Worm (Caenorhabditis elegans) whole organism, young adult: ENCODE results near the gene str-94.

ENCODE experiments used
- C17E4.6 ChIP-seq: fragments of 200-800 bp; sonication (Bioruptor generic); IDR thresholded peaks from 2 replicates; pipeline ENCODE4 v1.3.6; 2022; ENCODE audit warnings: missing genetic modification reagents, missing genetic modification characterization, missing compliant biosample characterization
- K11D2.4 ChIP-seq: fragments of 200-800 bp; sonication (Bioruptor generic); IDR thresholded peaks from 2 replicates; pipeline ENCODE4 v1.3.6; 2022; ENCODE audit warnings: missing genetic modification reagents, missing genetic modification characterization, missing compliant biosample characterization
- Y53G8AR.9 ChIP-seq: fragments of 200-800 bp; sonication (Bioruptor generic); conservative IDR thresholded peaks from 2 replicates; pipeline ENCODE4 v1.3.6; 2022; ENCODE audit warnings: missing genetic modification reagents, missing genetic modification characterization, missing compliant biosample characterization
- Y67H2A.10 ChIP-seq: fragments of 200-800 bp; sonication (Bioruptor generic); conservative IDR thresholded peaks from 2 replicates; pipeline ENCODE4 v1.3.6; 2022; ENCODE audit warnings: missing genetic modification reagents, missing genetic modification characterization, missing compliant biosample characterization
- ZK185.1 ChIP-seq: sonication (generic microtip); optimal IDR thresholded peaks from 2 replicates; lab custom pipeline; 2016; ENCODE audit warnings: mild to moderate bottlenecking, missing genetic modification characterization, missing compliant biosample characterization; ENCODE audit not compliant: poor library complexity, severe bottlenecking
- aptf-2 ChIP-seq: fragments of 200-800 bp; sonication (Bioruptor generic); conservative IDR thresholded peaks from 2 replicates; pipeline ENCODE4 v1.3.6; 2022; ENCODE audit warnings: missing genetic modification reagents, missing genetic modification characterization, missing compliant biosample characterization
- atf-7 ChIP-seq: sonication (generic microtip); optimal IDR thresholded peaks from 2 replicates; lab custom pipeline; 2017; ENCODE audit warnings: mild to moderate bottlenecking, missing genetic modification characterization, missing compliant biosample characterization
- attf-5 ChIP-seq: fragments of 200-800 bp; sonication (Bioruptor generic); optimal IDR thresholded peaks from 2 replicates; lab custom pipeline; 2018; ENCODE audit warnings: mild to moderate bottlenecking, missing genetic modification characterization, missing compliant biosample characterization
- attf-6 ChIP-seq: fragments of 200-800 bp; sonication (Bioruptor generic); IDR thresholded peaks from 2 replicates; pipeline ENCODE4 v1.3.6; 2022; ENCODE audit warnings: missing genetic modification reagents, missing genetic modification characterization, missing compliant biosample characterization
- bed-2 ChIP-seq: fragments of 200-800 bp; sonication (Bioruptor generic); IDR thresholded peaks from 2 replicates; pipeline ENCODE4 v1.3.6; 2022; ENCODE audit warnings: missing genetic modification reagents, missing genetic modification characterization, missing compliant biosample characterization
- ceh-100 ChIP-seq: fragments of 200-800 bp; sonication (Bioruptor generic); IDR thresholded peaks from 2 replicates; pipeline ENCODE4 v1.3.6; 2022; ENCODE audit warnings: missing genetic modification reagents, missing genetic modification characterization, missing compliant biosample characterization
- ceh-27 ChIP-seq: fragments of 200-800 bp; sonication (Bioruptor generic); optimal IDR thresholded peaks from 2 replicates; lab custom pipeline; 2018; ENCODE audit warnings: mild to moderate bottlenecking, missing genetic modification characterization, moderate library complexity, missing compliant biosample characterization
- ceh-79 ChIP-seq: sonication (generic microtip); optimal IDR thresholded peaks from 2 replicates; lab custom pipeline; 2017; ENCODE audit warnings: mild to moderate bottlenecking, missing genetic modification characterization, missing compliant biosample characterization
- chd-7 ChIP-seq: sonication (generic microtip); optimal IDR thresholded peaks from 2 replicates; lab custom pipeline; 2016; ENCODE audit warnings: mild to moderate bottlenecking, missing genetic modification characterization, moderate library complexity, missing compliant biosample characterization
- die-1 ChIP-seq: sonication (generic microtip); optimal IDR thresholded peaks from 2 replicates; lab custom pipeline; 2016; ENCODE audit warnings: missing genotype, mild to moderate bottlenecking, missing genetic modification characterization, missing compliant biosample characterization
- dpl-1 ChIP-seq: fragments of 150-350 bp; optimal IDR thresholded peaks from 2 replicates; lab custom pipeline; 2014; ENCODE audit warnings: missing biosample characterization, missing genetic modification reagents, missing genetic modification characterization
- efl-1 ChIP-seq: fragments of 150-350 bp; optimal IDR thresholded peaks from 2 replicates; lab custom pipeline; 2014; ENCODE audit warnings: missing biosample characterization, missing genetic modification reagents, missing genetic modification characterization
- egrh-3 ChIP-seq: fragments of 200-800 bp; sonication (Bioruptor generic); IDR thresholded peaks from 2 replicates; pipeline ENCODE4 v1.3.6; 2022; ENCODE audit warnings: missing genetic modification reagents, missing genetic modification characterization, missing compliant biosample characterization
- ekl-4 ChIP-seq: fragments of 200-800 bp; sonication (Bioruptor generic); IDR thresholded peaks from 2 replicates; pipeline ENCODE4 v1.3.6; 2022; ENCODE audit warnings: missing genetic modification reagents, missing genetic modification characterization, missing compliant biosample characterization
- gei-17 ChIP-seq: fragments of 200-800 bp; sonication (Bioruptor generic); optimal IDR thresholded peaks from 2 replicates; lab custom pipeline; 2018; ENCODE audit warnings: mild to moderate bottlenecking, missing genetic modification characterization, missing compliant biosample characterization
- hmg-1.2 ChIP-seq: fragments of 200-800 bp; sonication (Bioruptor generic); IDR thresholded peaks from 2 replicates; pipeline ENCODE4 v1.3.6; 2022; ENCODE audit warnings: missing genetic modification reagents, missing genetic modification characterization, missing compliant biosample characterization
- let-526 ChIP-seq: fragments of 200-800 bp; sonication (Bioruptor generic); IDR thresholded peaks from 2 replicates; pipeline ENCODE4 v1.3.6; 2022; ENCODE audit warnings: missing genetic modification reagents, missing genetic modification characterization, missing compliant biosample characterization
- lin-40 ChIP-seq: sonication (generic microtip); optimal IDR thresholded peaks from 2 replicates; lab custom pipeline; 2016; ENCODE audit warnings: missing genetic modification characterization, mild to moderate bottlenecking, missing compliant biosample characterization, missing genotype, missing genetic modification reagents
- mel-28 ChIP-seq: sonication (generic microtip); optimal IDR thresholded peaks from 2 replicates; lab custom pipeline; 2016; ENCODE audit warnings: borderline replicate concordance, mild to moderate bottlenecking, missing genetic modification characterization, missing compliant biosample characterization
- mes-4 ChIP-seq: sonication (generic microtip); optimal IDR thresholded peaks from 2 replicates; lab custom pipeline; 2016; ENCODE audit warnings: missing genotype, missing genetic modification characterization, missing compliant biosample characterization
- mxl-1 ChIP-seq: sonication (generic microtip); optimal IDR thresholded peaks from 2 replicates; lab custom pipeline; 2016; ENCODE audit warnings: missing genetic modification characterization, missing compliant biosample characterization
- nfyb-1 ChIP-seq: fragments of 200-800 bp; sonication (Bioruptor generic); IDR thresholded peaks from 2 replicates; pipeline ENCODE4 v1.3.6; 2022; ENCODE audit warnings: missing genetic modification reagents, missing genetic modification characterization, missing compliant biosample characterization
- pbrm-1 ChIP-seq: fragments of 200-800 bp; sonication (Bioruptor generic); IDR thresholded peaks from 2 replicates; pipeline ENCODE4 v1.3.6; 2022; ENCODE audit warnings: missing genetic modification reagents, missing genetic modification characterization, missing compliant biosample characterization
- rpc-1 ChIP-seq, 2 experiments: fragments of 150-350 bp in 1 of 2; sonication (generic microtip) in 1 of 2; optimal IDR thresholded peaks; 2 replicates each; lab custom pipeline; 2014 to 2018; ENCODE audit warnings: missing biosample characterization in 1 of 2, missing genetic modification characterization in 1 of 2, missing genetic modification reagents in 1 of 2, missing genotype in 1 of 2
- sea-2 ChIP-seq: fragments of 200-800 bp; sonication (Bioruptor generic); IDR thresholded peaks from 2 replicates; pipeline ENCODE4 v1.3.6; 2022; ENCODE audit warnings: missing genetic modification characterization, missing compliant biosample characterization
- snpc-4 ChIP-seq, 5 experiments: fragments of 150-350 bp in 1 of 5; sonication (generic microtip) in 4 of 5; optimal IDR thresholded peaks; 2 replicates each; lab custom pipeline; 2014 to 2018; ENCODE audit warnings: missing genetic modification characterization in 5 of 5, missing biosample characterization in 3 of 5, antibody characterized with exemption in 2 of 5, mild to moderate bottlenecking in 2 of 5, missing compliant biosample characterization in 2 of 5, missing genotype in 2 of 5, moderate library complexity in 2 of 5, missing genetic modification reagents in 1 of 5
- somi-1 ChIP-seq: fragments of 200-800 bp; sonication (Bioruptor generic); optimal IDR thresholded peaks from 2 replicates; lab custom pipeline; 2018; ENCODE audit warnings: mild to moderate bottlenecking, missing genetic modification characterization, missing compliant biosample characterization
- sptf-2 ChIP-seq: fragments of 200-800 bp; sonication (Bioruptor generic); optimal IDR thresholded peaks from 2 replicates; lab custom pipeline; 2018; ENCODE audit warnings: mild to moderate bottlenecking, missing genetic modification characterization, missing compliant biosample characterization
- tbp1 ChIP-seq: fragments of 200-800 bp; sonication (Bioruptor generic); optimal IDR thresholded peaks from 2 replicates; lab custom pipeline; 2018; ENCODE audit warnings: mild to moderate bottlenecking, missing genetic modification characterization, missing compliant biosample characterization
- zfh-2 ChIP-seq: fragments of 200-800 bp; sonication (Bioruptor generic); conservative IDR thresholded peaks from 2 replicates; pipeline ENCODE4 v1.3.6; 2022; ENCODE audit warnings: missing genetic modification reagents, missing genetic modification characterization, missing compliant biosample characterization
- ztf-25 ChIP-seq: fragments of 200-800 bp; sonication (Bioruptor generic); IDR thresholded peaks from 2 replicates; pipeline ENCODE4 v1.3.6; 2022; ENCODE audit warnings: missing genetic modification reagents, missing genetic modification characterization, missing compliant biosample characterization
- ztf-26 ChIP-seq: sonication (generic microtip); optimal IDR thresholded peaks from 2 replicates; lab custom pipeline; 2017; ENCODE audit warnings: missing genetic modification characterization, missing compliant biosample characterization
- ztf-3 ChIP-seq: fragments of 200-800 bp; sonication (Bioruptor generic); optimal IDR thresholded peaks from 2 replicates; lab custom pipeline; 2018; ENCODE audit warnings: mild to moderate bottlenecking, missing genetic modification characterization, missing compliant biosample characterization

Gene str-94

DNA sequence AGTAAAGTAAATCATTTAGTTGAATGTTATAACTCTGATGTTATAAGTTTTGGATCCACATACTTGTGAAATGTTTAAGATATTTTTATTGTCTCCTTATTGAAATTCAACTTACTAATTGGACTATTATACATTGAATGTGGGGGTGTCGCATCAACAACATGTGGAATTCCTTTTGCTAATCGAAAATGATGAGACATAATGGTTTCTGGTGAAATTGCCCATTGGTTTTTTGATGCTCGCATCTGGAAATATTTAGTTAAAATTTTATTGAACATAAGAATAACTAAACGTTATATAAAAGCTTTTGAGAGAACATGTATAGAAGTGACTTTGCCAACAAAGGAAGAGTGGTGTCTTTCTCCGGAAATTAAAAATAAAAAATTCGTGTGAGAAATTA is 42.8 kb upstream of the str-94 start, which contains the start of gene ZK682.7:
Gene ZK682.7, minus strand, starts transcription at position 247 of the 400 bp plus-strand sequence.
- no peak for TF ChIP-seq efl-1 (GFP tag; lab: Kevin White, UChicago)

DNA sequence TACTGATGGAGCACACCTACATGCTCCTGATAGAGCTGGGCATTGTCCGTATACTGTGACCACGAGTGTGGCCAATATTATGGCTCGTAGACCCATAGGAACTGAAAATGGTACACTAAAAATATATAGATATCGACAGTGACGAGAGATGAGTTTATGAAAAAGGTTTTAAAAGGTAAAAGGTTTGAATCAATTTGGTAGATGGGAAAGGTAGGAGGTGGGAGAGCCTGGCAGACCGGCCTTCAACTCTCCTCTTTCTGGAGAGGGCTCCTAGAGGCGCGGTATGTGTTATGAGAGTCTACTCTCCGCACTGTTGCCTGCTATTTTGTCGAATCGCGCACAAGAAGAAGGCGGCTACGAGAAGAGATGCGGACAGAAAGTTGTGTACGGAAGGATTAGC is 38.4 kb upstream of the str-94 start, which contains the start of gene lron-2:
Gene lron-2, minus strand, starts transcription at position 101 of the 400 bp plus-strand sequence.
- 0 out of 2 replicates have a peak, but pooled peaks have one; percentile 27 for TF ChIP-seq zfh-2 (GFP tag; lab: Robert Waterston, UW)
- no peak for TF ChIP-seq C17E4.6

DNA sequence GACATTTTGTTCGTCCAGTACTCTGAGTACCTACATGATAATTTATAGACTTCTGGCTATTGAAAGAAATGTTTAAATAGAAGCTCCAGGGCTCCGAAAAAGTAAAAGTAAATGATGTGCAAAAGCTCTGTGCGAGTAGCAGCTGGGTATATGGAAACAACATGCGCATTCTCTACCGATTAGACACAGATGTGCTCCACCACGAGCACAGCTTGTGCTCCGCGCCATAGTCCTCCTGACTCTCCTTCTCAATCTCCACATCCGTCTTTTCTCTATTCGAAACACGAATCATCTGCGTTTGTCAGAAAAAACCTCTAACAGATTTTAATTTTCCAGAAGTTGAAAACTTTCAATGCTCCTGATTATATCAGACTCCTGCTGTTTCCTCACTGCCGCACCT is 34.3 kb upstream of the str-94 start:
- TF ChIP-seq sptf-2 (GFP tag; lab: Kevin White, UChicago) = no peak
- TF ChIP-seq sea-2 (GFP tag; lab: Robert Waterston, UW) = no peak

DNA sequence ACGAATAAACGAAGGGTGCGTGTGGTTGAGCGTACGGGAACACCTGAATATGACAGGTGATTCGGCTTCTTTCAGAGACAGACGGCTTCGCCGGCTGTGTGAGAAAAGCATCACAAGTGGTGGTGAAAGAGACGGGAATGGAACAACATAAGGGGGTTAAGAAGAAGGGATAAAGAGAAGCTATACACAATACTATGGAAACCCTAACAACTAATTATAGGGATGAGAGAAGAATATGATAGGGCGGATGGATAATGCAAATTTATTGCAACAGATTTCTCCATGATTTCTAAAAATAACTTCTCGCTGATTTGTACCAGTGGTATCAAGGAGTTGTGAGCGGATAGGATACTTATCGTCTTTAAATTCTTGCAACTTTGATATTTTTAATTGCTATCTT is 33.0 kb upstream of the str-94 start, which contains the start of gene hlh-10:
Gene hlh-10, minus strand, starts transcription at position 101 of the 400 bp plus-strand sequence.
- TF ChIP-seq aptf-2 (GFP tag; lab: Robert Waterston, UW) (no peak), lin-40 (tag; lab: Kevin White, UChicago) (no peak), let-526 (GFP tag; lab: Robert Waterston, UW) (no peak), egrh-3 (no peak), dpl-1 (no peak), rpc-1 (optimal IDR thresholded peaks at IDR 0.05; lab: Kevin White, UChicago) (no peak), rpc-1 (tag; optimal IDR thresholded peaks at IDR 0.05; lab: Kevin White, UChicago) (no peak), Y53G8AR.9 (GFP tag; lab: Robert Waterston, UW) (no peak)

DNA sequence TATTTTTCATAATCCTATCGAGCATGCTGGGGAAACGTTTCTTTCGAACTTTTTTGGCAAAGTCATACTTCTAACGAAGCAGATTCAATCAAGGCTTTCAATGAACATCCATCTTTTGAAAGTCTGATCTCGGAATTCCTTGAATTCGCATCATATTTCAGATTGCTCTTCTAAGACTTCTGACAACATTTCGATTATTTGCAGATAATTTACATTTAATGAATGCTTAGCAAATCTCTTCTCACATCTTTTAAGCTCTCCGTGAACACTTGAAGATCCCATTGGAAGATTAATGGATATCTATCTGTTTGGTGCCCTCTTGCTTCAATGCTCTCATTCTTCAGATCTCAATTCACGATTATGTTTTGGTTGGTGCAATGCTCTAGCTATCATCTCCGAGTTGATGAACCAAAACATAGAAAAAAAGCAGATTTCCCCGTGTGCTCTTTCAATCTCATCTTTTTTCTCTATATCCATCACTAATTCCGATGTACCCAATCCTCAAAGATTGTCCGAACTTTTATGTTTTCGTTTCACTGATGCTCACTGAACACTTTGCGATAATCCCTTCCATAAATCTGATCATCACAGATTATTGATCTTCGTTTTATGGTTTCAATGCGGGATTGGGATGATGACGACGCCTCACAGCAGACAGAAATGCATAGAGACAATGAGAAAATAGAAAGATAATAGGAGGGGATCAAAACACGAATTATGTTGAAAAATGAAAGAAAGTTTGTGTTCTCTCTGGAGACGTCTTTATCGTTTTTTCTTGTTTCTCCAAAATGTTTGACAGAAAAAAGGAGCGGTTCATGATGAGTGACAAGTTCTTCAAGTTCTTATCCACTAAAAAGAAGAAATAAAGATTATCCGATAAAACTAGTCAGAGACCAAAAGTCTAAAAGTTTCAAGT is 25.3 kb upstream of the str-94 start:
- TF ChIP-seq K11D2.4 (no peak), ceh-100 (GFP tag; lab: Robert Waterston, UW) (no peak), attf-6 (GFP tag; lab: Robert Waterston, UW) (no peak), gei-17 (GFP tag; lab: Kevin White, UChicago) (no peak), die-1 (tag; lab: Kevin White, UChicago) (no peak), mxl-1 (no peak), egrh-3 (no peak), attf-5 (no peak), ceh-79 (no peak), pbrm-1 (GFP tag; lab: Robert Waterston, UW) (no peak), ztf-3 (no peak), Y67H2A.10 (GFP tag; lab: Robert Waterston, UW) (no peak), ztf-26 (tag; lab: Kevin White, UChicago) (no peak), zfh-2 (GFP tag; lab: Robert Waterston, UW) (no peak), bed-2 (GFP tag; lab: Robert Waterston, UW) (no peak), ztf-25 (GFP tag; lab: Robert Waterston, UW) (no peak), mes-4 (tag; lab: Kevin White, UChicago) (no peak)

DNA sequence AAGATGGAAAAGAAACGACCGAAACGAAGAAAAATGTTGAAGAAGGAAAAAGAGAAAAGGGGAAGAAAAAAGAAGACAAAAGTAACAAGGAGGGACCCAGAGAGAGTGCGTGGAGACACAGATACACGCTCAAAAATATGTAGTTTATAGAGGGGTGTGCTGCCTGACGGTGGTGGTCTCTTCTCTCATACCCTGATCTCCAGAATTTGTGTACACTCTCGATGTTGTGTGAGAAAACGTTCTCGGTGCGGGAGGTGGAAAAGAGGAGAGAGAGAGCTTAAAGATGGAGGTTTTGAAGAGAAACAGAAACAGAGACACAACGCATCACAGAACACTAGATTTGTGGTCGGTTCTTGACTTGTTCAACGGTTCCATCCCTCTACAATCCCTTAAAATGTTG is 24.5 kb upstream of the str-94 start:
- TF ChIP-seq atf-7 (tag; lab: Kevin White, UChicago) = peak; percentile 9
- TF ChIP-seq lin-40 (tag; lab: Kevin White, UChicago) = peak; percentile 68
- peak; percentile 42 for TF ChIP-seq chd-7
- peak; percentile 62 for TF ChIP-seq somi-1
- TF ChIP-seq ceh-27 (GFP tag; lab: Kevin White, UChicago) = peak; percentile 81
- TF ChIP-seq hmg-1.2 (GFP tag; lab: Robert Waterston, UW) = peak; percentile 66; the same call in 1 of the 2 replicates
- no peak for TF ChIP-seq mel-28 (tag; lab: Kevin White, UChicago)
- 0 out of 2 replicates have a peak, but pooled peaks have one; percentile 22 for TF ChIP-seq egrh-3
- TF ChIP-seq nfyb-1 (GFP tag; lab: Robert Waterston, UW) = 0 out of 2 replicates have a peak, but pooled peaks have one; percentile 59
- TF ChIP-seq tbp1 = no peak
- TF ChIP-seq snpc-4 (GFP tag; optimal IDR thresholded peaks at IDR 0.05; lab: Kevin White, UChicago) = peak; percentile 5
- no peak for TF ChIP-seq snpc-4 (tag; optimal IDR thresholded peaks at IDR 0.05; lab: Kevin White, UChicago)
- no peak for TF ChIP-seq ekl-4 (GFP tag; lab: Robert Waterston, UW)
- TF ChIP-seq ZK185.1 (tag; lab: Kevin White, UChicago) = peak; percentile 12
